Worm (Caenorhabditis elegans): ENCODE measurements around the gene rpap-2.

- TF ChIP-seq nhr-237 (tag; optimal IDR thresholded peaks at IDR 0.05) (no peak), aly-2 (tag; optimal IDR thresholded peaks at IDR 0.05) (no peak), unc-55 (GFP tag; optimal IDR thresholded peaks at IDR 0.05) (no peak), nhr-10 (tag; optimal IDR thresholded peaks at IDR 0.05) (no peak), lin-39 (tag; optimal IDR thresholded peaks at IDR 0.05) (no peak), elt-1 (tag; optimal IDR thresholded peaks at IDR 0.05) (no peak), fos-1 (tag; optimal IDR thresholded peaks at IDR 0.05) (no peak), elt-3 (tag; optimal IDR thresholded peaks at IDR 0.05) (no peak), ama-1 (optimal IDR thresholded peaks at IDR 0.05) (no peak), ztf-11 (tag; optimal IDR thresholded peaks at IDR 0.05) (no peak), nhr-11 (tag; optimal IDR thresholded peaks at IDR 0.05) (no peak)
Observed at ce11 chrIII:8960664-8961063, 7.1 kb upstream of the rpap-2 start, which contains the start of gene ZK643.6.

Data from whole organism, L2 larva.